Worm (Caenorhabditis elegans) whole organism, L3 larva: ENCODE measurements around the gene fbxa-194.

Experiments used
- lin-15B ChIP-seq: fragments of 150-350 bp; optimal IDR thresholded peaks from 2 replicates; lab custom pipeline; 2014; ENCODE audit warnings: missing biosample characterization, missing genetic modification characterization
- nhr-28 ChIP-seq: fragments of 150-350 bp; optimal IDR thresholded peaks from 2 replicates; lab custom pipeline; 2014; ENCODE audit warnings: missing biosample characterization, missing genetic modification characterization
- nhr-77 ChIP-seq: fragments of 150-350 bp; optimal IDR thresholded peaks from 2 replicates; lab custom pipeline; 2014; ENCODE audit warnings: missing biosample characterization, missing genetic modification characterization

ce11 chrV:19827481-19827880 is 49.0 kb upstream of the fbxa-194 start:
- no peak for TF ChIP-seq lin-15B
- TF ChIP-seq nhr-77 (tag; lab: Kevin White, UChicago) = no peak
- TF ChIP-seq nhr-28 = no peak
